Fruit fly (Drosophila melanogaster): ENCODE data around the gene CG17568.
A peak's percentile ranks its signal among the peaks of the same experiment; 100 is the strongest.

The CG17568 gene

dm6 chr2L:19134814-19135523 is 46.5 kb downstream of the CG17568 start, which contains the start of gene Polr1D (continued):
- TF ChIP-seq nerfin-1 (tag; optimal IDR thresholded peaks at IDR 0.05) (peak; percentile 61), CG13624 (GFP tag; optimal IDR thresholded peaks at IDR 0.05) (no peak), CG14710 (tag; optimal IDR thresholded peaks at IDR 0.05) (no peak), CG14965 (GFP tag; optimal IDR thresholded peaks at IDR 0.05; ENCODE audit: borderline replicate concordance) (no peak), Hey (tag; optimal IDR thresholded peaks at IDR 0.05) (peak; percentile 42), row (GFP tag; IDR thresholded peaks at IDR 0.05) (peak; percentile 67), hb (GFP tag; IDR thresholded peaks at IDR 0.05; ENCODE audit: partially characterized antibody) (no peak), CG1233 (GFP tag; optimal IDR thresholded peaks at IDR 0.05) (no peak), CoRest (tag; optimal IDR thresholded peaks at IDR 0.05) (peak; percentile 48), caup (GFP tag; optimal IDR thresholded peaks at IDR 0.05; ENCODE audit: severe bottlenecking) (no peak), dysf (GFP tag; IDR thresholded peaks at IDR 0.05) (peak; percentile 21; the same call in 1 of the 3 replicates), CG15479 (GFP tag; optimal IDR thresholded peaks at IDR 0.05) (peak; percentile 78), CG18476 (GFP tag; optimal IDR thresholded peaks at IDR 0.05) (no peak), CG8290 (GFP tag; optimal IDR thresholded peaks at IDR 0.05) (peak; percentile 15), CG8290 (tag; optimal IDR thresholded peaks at IDR 0.05) (peak; percentile 18 to 50), Deaf1 (tag; optimal IDR thresholded peaks at IDR 0.05) (peak; percentile 48), yki (optimal IDR thresholded peaks at IDR 0.05) (peak; percentile 32), CG8478 (optimal IDR thresholded peaks at IDR 0.05) (peak; percentile 82), Atf-2 (GFP tag; optimal IDR thresholded peaks at IDR 0.05) (no peak), lab (GFP tag; optimal IDR thresholded peaks at IDR 0.05) (peak; percentile 28), Hsf (GFP tag; optimal IDR thresholded peaks at IDR 0.05) (no peak), esg (GFP tag; conservative IDR thresholded peaks at IDR 0.05) (no peak), so (GFP tag; IDR thresholded peaks at IDR 0.05) (peak; percentile 60; the same call in 1 of the 3 replicates), CG7963 (GFP tag; IDR thresholded peaks at IDR 0.05; ENCODE audit: partially characterized antibody) (no peak), Nf-YC (tag; optimal IDR thresholded peaks at IDR 0.05) (peak; percentile 3), CG3847 (GFP tag; IDR thresholded peaks at IDR 0.05) (peak; percentile 15; the same call in 1 of the 2 replicates), cad (GFP tag; optimal IDR thresholded peaks at IDR 0.05) (peak; percentile 79), CG12391 (tag; optimal IDR thresholded peaks at IDR 0.05) (peak; percentile 50), tap (tag; optimal IDR thresholded peaks at IDR 0.05) (peak; percentile 59), hkb (optimal IDR thresholded peaks at IDR 0.05) (no peak), hkb (GFP tag; IDR thresholded peaks at IDR 0.05) (0 out of 2 replicates have a peak, but pooled peaks have one; percentile 53), grau (tag; optimal IDR thresholded peaks at IDR 0.05) (peak; percentile 99), CG8924 (tag; optimal IDR thresholded peaks at IDR 0.05) (peak; percentile 59), zen (tag; optimal IDR thresholded peaks at IDR 0.05) (no peak), CG18262 (tag; optimal IDR thresholded peaks at IDR 0.05) (peak; percentile 19), CG2875 (GFP tag; optimal IDR thresholded peaks at IDR 0.05) (no peak), dati (GFP tag; IDR thresholded peaks at IDR 0.05) (no peak), crc (GFP tag; optimal IDR thresholded peaks at IDR 0.05) (no peak), Poxn (GFP tag; IDR thresholded peaks at IDR 0.05) (no peak), Hr78 (GFP tag; optimal IDR thresholded peaks at IDR 0.05) (peak in 1 of 2 experiments; percentile 73), CG33557 (GFP tag; optimal IDR thresholded peaks at IDR 0.05) (peak; percentile 2), Fer1 (GFP tag; optimal IDR thresholded peaks at IDR 0.05) (no peak), CG7556 (GFP tag; optimal IDR thresholded peaks at IDR 0.05) (peak; percentile 28), vfl (GFP tag; optimal IDR thresholded peaks at IDR 0.05) (no peak), CG15269 (tag; optimal IDR thresholded peaks at IDR 0.05) (peak; percentile 51), CG6765 (GFP tag; optimal IDR thresholded peaks at IDR 0.05) (no peak), CG12299 (tag; optimal IDR thresholded peaks at IDR 0.05) (peak; percentile 54), ash1 (GFP tag; optimal IDR thresholded peaks at IDR 0.05) (peak; percentile 66), CG6689 (GFP tag; IDR thresholded peaks at IDR 0.05) (no peak), CG1832 (GFP tag; optimal IDR thresholded peaks at IDR 0.05) (peak; percentile 41)
